Fruit fly (Drosophila melanogaster): ENCODE results near the gene Flad2.

Flad2 gene

DNA sequence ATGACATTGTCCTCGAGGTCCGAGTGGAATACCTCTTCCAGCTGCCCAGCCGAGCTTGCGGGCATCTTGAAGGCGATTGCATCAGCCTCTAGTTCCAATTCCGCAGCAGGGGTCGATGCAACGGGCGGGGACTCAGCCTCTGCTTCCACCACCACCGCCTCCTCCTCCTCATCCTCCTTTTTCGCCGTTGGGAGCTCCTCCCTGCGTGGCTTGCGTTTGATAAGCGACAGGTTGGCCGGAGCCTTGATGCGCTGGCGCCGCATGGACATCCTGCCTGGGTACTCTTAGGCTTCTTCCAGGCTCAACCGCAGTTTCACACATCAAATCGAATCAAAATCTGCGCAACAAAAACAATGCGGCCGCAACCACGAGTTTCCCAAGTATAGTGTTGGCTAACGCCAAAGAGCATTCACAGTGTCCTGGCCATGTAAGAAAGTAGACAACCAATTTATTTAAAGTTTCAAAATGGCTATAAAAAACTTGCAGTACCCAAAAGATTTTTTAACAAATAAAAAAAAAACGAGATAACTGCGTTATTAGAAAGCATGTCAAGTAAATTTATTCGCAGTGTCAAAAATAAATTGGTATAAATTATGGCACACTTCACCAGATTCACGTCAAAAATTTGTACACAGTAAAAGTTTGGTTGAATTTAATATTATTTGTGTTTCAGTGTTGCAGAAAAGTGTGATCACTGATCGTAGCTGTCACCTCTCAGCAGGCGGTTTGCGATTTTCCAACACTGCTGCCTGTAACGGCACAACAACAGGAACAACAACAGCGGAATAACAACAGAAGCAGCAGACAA lies 38.7 kb upstream of the Flad2 start, which contains the start of the genes Bdp1 and CG6565 (continued):
- TF ChIP-seq Deaf1 (tag; optimal IDR thresholded peaks at IDR 0.05) (peak; percentile 73), otp (GFP tag; IDR thresholded peaks at IDR 0.05) (peak; percentile 80), CG4820 (GFP tag; optimal IDR thresholded peaks at IDR 0.05) (peak; percentile 97), Pdp1 (GFP tag; optimal IDR thresholded peaks at IDR 0.05) (peak; percentile 92 to 99), btn (GFP tag; optimal IDR thresholded peaks at IDR 0.05) (peak; percentile 96), ERR (GFP tag; optimal IDR thresholded peaks at IDR 0.05) (peak; percentile 95), CG17568 (GFP tag; optimal IDR thresholded peaks at IDR 0.05) (no peak), wor (GFP tag; IDR thresholded peaks at IDR 0.05) (peak; percentile 96), CG18619 (GFP tag; optimal IDR thresholded peaks at IDR 0.05) (peak; percentile 97), lov (optimal IDR thresholded peaks at IDR 0.05) (no peak), lov (GFP tag; IDR thresholded peaks at IDR 0.05) (peak; percentile 85; the same call in 2 of the 3 replicates), Mes4 (GFP tag; optimal IDR thresholded peaks at IDR 0.05) (peak; percentile 97), CG6791 (GFP tag; IDR thresholded peaks at IDR 0.05; ENCODE audit: partially characterized antibody) (no peak), CG14710 (tag; optimal IDR thresholded peaks at IDR 0.05) (peak; percentile 98), CG12071 (GFP tag; optimal IDR thresholded peaks at IDR 0.05) (peak; percentile 81), cas (GFP tag; IDR thresholded peaks at IDR 0.05) (peak; percentile 89), CG2199 (GFP tag; IDR thresholded peaks at IDR 0.05) (peak; percentile 73; the same call in 1 of the 3 replicates), amos (GFP tag; IDR thresholded peaks at IDR 0.05; ENCODE audit: partially characterized antibody) (0 out of 2 replicates have a peak, but pooled peaks have one; percentile 10), CG1832 (GFP tag; optimal IDR thresholded peaks at IDR 0.05) (no peak), D19A (tag; optimal IDR thresholded peaks at IDR 0.05) (peak; percentile 86), Asciz (GFP tag; optimal IDR thresholded peaks at IDR 0.05) (peak; percentile 93), CG7786 (GFP tag; optimal IDR thresholded peaks at IDR 0.05) (peak; percentile 99), Doc3 (GFP tag; IDR thresholded peaks at IDR 0.05; ENCODE audit: partially characterized antibody) (no peak), vvl (GFP tag; IDR thresholded peaks at IDR 0.05) (peak; percentile 91), CG11695 (GFP tag; IDR thresholded peaks at IDR 0.05) (peak; percentile 94), Aef1 (GFP tag; IDR thresholded peaks at IDR 0.05) (peak; percentile 97), CG11504 (tag; optimal IDR thresholded peaks at IDR 0.05) (peak; percentile 95), tna (GFP tag; IDR thresholded peaks at IDR 0.05; ENCODE audit: partially characterized antibody) (no peak), CG11398 (GFP tag; optimal IDR thresholded peaks at IDR 0.05) (peak; percentile 96), jing (GFP tag; optimal IDR thresholded peaks at IDR 0.05) (peak; percentile 96), Kr (GFP tag; optimal IDR thresholded peaks at IDR 0.05) (no peak), CG4707 (GFP tag; optimal IDR thresholded peaks at IDR 0.05) (peak; percentile 46), p53 (GFP tag; optimal IDR thresholded peaks at IDR 0.05) (peak; percentile 93), CG10431 (GFP tag; optimal IDR thresholded peaks at IDR 0.05) (peak; percentile 82), Xbp1 (GFP tag; optimal IDR thresholded peaks at IDR 0.05) (peak; percentile 99), CG11456 (GFP tag; IDR thresholded peaks at IDR 0.05) (peak; percentile 93), CG15479 (GFP tag; optimal IDR thresholded peaks at IDR 0.05) (peak; percentile 77), Dbx (GFP tag; IDR thresholded peaks at IDR 0.05) (peak; percentile 97), CG12236 (GFP tag; optimal IDR thresholded peaks at IDR 0.05) (peak; percentile 97), Dad (GFP tag; optimal IDR thresholded peaks at IDR 0.05) (peak; percentile 98), HLH3B (GFP tag; IDR thresholded peaks at IDR 0.05) (peak; percentile 92), ind (GFP tag; optimal IDR thresholded peaks at IDR 0.05) (peak; percentile 98), CG6689 (GFP tag; IDR thresholded peaks at IDR 0.05) (peak; percentile 98), pnt (GFP tag; optimal IDR thresholded peaks at IDR 0.05) (peak; percentile 99), bigmax (GFP tag; optimal IDR thresholded peaks at IDR 0.05) (peak; percentile 19), stwl (tag; optimal IDR thresholded peaks at IDR 0.05) (peak; percentile 86), CG31365 (tag; optimal IDR thresholded peaks at IDR 0.05) (peak; percentile 31), inv (GFP tag; IDR thresholded peaks at IDR 0.05; ENCODE audit: partially characterized antibody) (0 out of 2 replicates have a peak, but pooled peaks have one; percentile 42), gce (GFP tag; IDR thresholded peaks at IDR 0.05) (peak; percentile 76)

Data from whole organism, embryonic.